Worm (Caenorhabditis elegans): ENCODE data around the gene Y32G9A.3.

Y32G9A.3 gene

ce11 chrV:1874827-1875226 is 36.4 kb upstream of the Y32G9A.3 start:
- TF ChIP-seq ceh-28 (tag; optimal IDR thresholded peaks at IDR 0.05) (no peak), daf-12 (tag; optimal IDR thresholded peaks at IDR 0.05) (no peak)

ce11 chrV:1875497-1875988 is 35.7 kb upstream of the Y32G9A.3 start:
- TF ChIP-seq sea-2 (GFP tag; optimal IDR thresholded peaks at IDR 0.05) (no peak), fkh-2 (tag; optimal IDR thresholded peaks at IDR 0.05) (no peak), ztf-4 (tag; optimal IDR thresholded peaks at IDR 0.05) (peak; percentile 74), pha-4 (tag; optimal IDR thresholded peaks at IDR 0.05) (peak; percentile 10), lin-15B (tag; optimal IDR thresholded peaks at IDR 0.05) (peak; percentile 0), ama-1 (optimal IDR thresholded peaks at IDR 0.05) (peak; percentile 75), lsy-12 (tag; optimal IDR thresholded peaks at IDR 0.05) (peak; percentile 84), elt-2 (tag; optimal IDR thresholded peaks at IDR 0.05) (peak; percentile 33), eor-1 (tag; optimal IDR thresholded peaks at IDR 0.05) (no peak)

- TF ChIP-seq snpc-4 (tag; optimal IDR thresholded peaks at IDR 0.05) (no peak), nhr-67 (tag; optimal IDR thresholded peaks at IDR 0.05) (no peak), nhr-43 (tag; optimal IDR thresholded peaks at IDR 0.05; ENCODE audit: poor library complexity, severe bottlenecking) (no peak), ceh-9 (tag; optimal IDR thresholded peaks at IDR 0.05) (no peak), sea-2 (GFP tag; optimal IDR thresholded peaks at IDR 0.05) (no peak), ztf-4 (tag; optimal IDR thresholded peaks at IDR 0.05) (no peak), lsy-12 (tag; optimal IDR thresholded peaks at IDR 0.05) (no peak), elt-2 (tag; optimal IDR thresholded peaks at IDR 0.05) (no peak), unc-62 (GFP tag; optimal IDR thresholded peaks at IDR 0.05) (no peak), hmg-11 (tag; optimal IDR thresholded peaks at IDR 0.05) (no peak), elt-1 (tag; optimal IDR thresholded peaks at IDR 0.05) (no peak), nhr-11 (tag; optimal IDR thresholded peaks at IDR 0.05) (no peak), nhr-25 (tag; optimal IDR thresholded peaks at IDR 0.05) (no peak), ZK546.5 (tag; optimal IDR thresholded peaks at IDR 0.05) (no peak), egl-5 (tag; optimal IDR thresholded peaks at IDR 0.05) (no peak), nhr-76 (tag; optimal IDR thresholded peaks at IDR 0.05) (no peak), aly-2 (tag; optimal IDR thresholded peaks at IDR 0.05) (no peak), nhr-77 (tag; optimal IDR thresholded peaks at IDR 0.05) (no peak), fkh-2 (tag; optimal IDR thresholded peaks at IDR 0.05) (no peak)
Observed at ce11 chrV:1878030-1878429, 33.2 kb upstream of the Y32G9A.3 start.

ce11 chrV:1883131-1883530 is 28.1 kb upstream of the Y32G9A.3 start:
- TF ChIP-seq jun-1 (tag; optimal IDR thresholded peaks at IDR 0.05) (no peak), elt-2 (tag; optimal IDR thresholded peaks at IDR 0.05) (peak; percentile 78), pqm-1 (tag; optimal IDR thresholded peaks at IDR 0.05) (peak; percentile 51), pha-4 (tag; optimal IDR thresholded peaks at IDR 0.05) (peak; percentile 61)

ce11 chrV:1886997-1887396 is 24.2 kb upstream of the Y32G9A.3 start:
- TF ChIP-seq ceh-82 (tag; optimal IDR thresholded peaks at IDR 0.05) = no peak
- peak; percentile 16 for TF ChIP-seq hmg-11 (tag; optimal IDR thresholded peaks at IDR 0.05)
- no peak for TF ChIP-seq nhr-67 (tag; optimal IDR thresholded peaks at IDR 0.05)
- TF ChIP-seq jun-1 (tag; optimal IDR thresholded peaks at IDR 0.05) = no peak
- no peak for TF ChIP-seq fkh-10 (GFP tag; optimal IDR thresholded peaks at IDR 0.05)
- TF ChIP-seq snpc-4 (tag; optimal IDR thresholded peaks at IDR 0.05) = no peak
- TF ChIP-seq fkh-2 (tag; optimal IDR thresholded peaks at IDR 0.05) = no peak
- no peak for TF ChIP-seq nhr-237 (tag; optimal IDR thresholded peaks at IDR 0.05)
- no peak for TF ChIP-seq ceh-9 (tag; optimal IDR thresholded peaks at IDR 0.05)
- TF ChIP-seq unc-39 (tag; optimal IDR thresholded peaks at IDR 0.05) = no peak
- TF ChIP-seq ceh-16 (tag; optimal IDR thresholded peaks at IDR 0.05) = no peak
- TF ChIP-seq mml-1 (tag; optimal IDR thresholded peaks at IDR 0.05) = no peak
- TF ChIP-seq nfya-1 (tag; optimal IDR thresholded peaks at IDR 0.05; ENCODE audit: insufficient read depth) = peak; percentile 7
- no peak for TF ChIP-seq nhr-28 (tag; optimal IDR thresholded peaks at IDR 0.05)
- no peak for TF ChIP-seq ztf-4 (tag; optimal IDR thresholded peaks at IDR 0.05)
- no peak for TF ChIP-seq nhr-25 (tag; optimal IDR thresholded peaks at IDR 0.05)
- no peak for TF ChIP-seq ceh-28 (tag; optimal IDR thresholded peaks at IDR 0.05)
- TF ChIP-seq R02D3.7 (tag; optimal IDR thresholded peaks at IDR 0.05) = no peak
- no peak for TF ChIP-seq ztf-11 (tag; optimal IDR thresholded peaks at IDR 0.05)
- TF ChIP-seq daf-12 (tag; optimal IDR thresholded peaks at IDR 0.05) = no peak
- TF ChIP-seq lin-39 (tag; optimal IDR thresholded peaks at IDR 0.05) = peak; percentile 39
- TF ChIP-seq egl-5 (tag; optimal IDR thresholded peaks at IDR 0.05) = no peak
- TF ChIP-seq zag-1 (tag; optimal IDR thresholded peaks at IDR 0.05) = no peak

All from whole organism, L3 larva.